Fruit fly (Drosophila melanogaster): Measurements from ENCODE around the gene CG4360.

CG4360 gene

DNA sequence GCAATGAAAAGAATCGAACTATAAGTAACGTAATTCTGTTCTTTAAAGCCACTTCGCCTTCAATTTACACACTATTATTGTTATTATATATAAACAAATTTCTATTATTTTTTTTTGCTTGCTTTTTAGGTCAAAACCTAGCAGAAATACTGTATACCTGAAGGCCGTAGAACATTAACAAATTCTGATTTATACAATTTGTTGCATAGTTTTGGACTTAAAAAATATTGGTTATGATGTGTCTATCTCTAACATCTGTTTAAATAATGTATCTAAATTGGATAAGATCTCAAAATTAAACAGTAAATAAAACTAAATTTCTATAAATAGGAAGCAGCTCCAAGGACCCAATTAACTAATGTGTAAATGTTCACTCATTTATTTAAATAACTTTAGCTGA is 22.0 kb downstream of the CG4360 start:
- TF ChIP-seq Dif (GFP tag; optimal IDR thresholded peaks at IDR 0.05; ENCODE audit: partially characterized antibody) = no peak
- no peak for TF ChIP-seq tai (GFP tag; optimal IDR thresholded peaks at IDR 0.05)
- no peak for TF ChIP-seq GATAd (GFP tag; optimal IDR thresholded peaks at IDR 0.05)
- no peak for TF ChIP-seq CrebA (GFP tag; optimal IDR thresholded peaks at IDR 0.05; ENCODE audit: borderline replicate concordance)
- TF ChIP-seq N (GFP tag; optimal IDR thresholded peaks at IDR 0.05) = peak; percentile 37
- no peak for TF ChIP-seq HLH106 (tag; optimal IDR thresholded peaks at IDR 0.05)
- peak; percentile 16 for TF ChIP-seq brk (GFP tag; optimal IDR thresholded peaks at IDR 0.05)
- no peak for TF ChIP-seq Mio (GFP tag; optimal IDR thresholded peaks at IDR 0.05)
- no peak for TF ChIP-seq Hr78 (GFP tag; optimal IDR thresholded peaks at IDR 0.05)
- no peak for TF ChIP-seq Vsx2 (GFP tag; optimal IDR thresholded peaks at IDR 0.05; ENCODE audit: partially characterized antibody)
- no peak for TF ChIP-seq sage (GFP tag; optimal IDR thresholded peaks at IDR 0.05)
- no peak for TF ChIP-seq Abd-B (GFP tag; optimal IDR thresholded peaks at IDR 0.05)
- TF ChIP-seq usp (GFP tag; optimal IDR thresholded peaks at IDR 0.05) = no peak
- no peak for TF ChIP-seq lola (GFP tag; optimal IDR thresholded peaks at IDR 0.05)
- no peak for TF ChIP-seq Hr83 (GFP tag; optimal IDR thresholded peaks at IDR 0.05; ENCODE audit: poor library complexity, severe bottlenecking)
- TF ChIP-seq rgr (GFP tag; optimal IDR thresholded peaks at IDR 0.05) = no peak
- no peak for TF ChIP-seq dmrt93B (GFP tag; optimal IDR thresholded peaks at IDR 0.05)
- TF ChIP-seq psq (GFP tag; optimal IDR thresholded peaks at IDR 0.05) = no peak
- no peak for TF ChIP-seq Jra (GFP tag; optimal IDR thresholded peaks at IDR 0.05)
- no peak for TF ChIP-seq ey (GFP tag; optimal IDR thresholded peaks at IDR 0.05)
- no peak for TF ChIP-seq Sp1 (GFP tag; optimal IDR thresholded peaks at IDR 0.05)
- TF ChIP-seq CG32264 (GFP tag; optimal IDR thresholded peaks at IDR 0.05) = no peak
- peak; percentile 59 for TF ChIP-seq Myc (optimal IDR thresholded peaks at IDR 0.05)
- TF ChIP-seq Hnf4 (GFP tag; optimal IDR thresholded peaks at IDR 0.05) = no peak

DNA sequence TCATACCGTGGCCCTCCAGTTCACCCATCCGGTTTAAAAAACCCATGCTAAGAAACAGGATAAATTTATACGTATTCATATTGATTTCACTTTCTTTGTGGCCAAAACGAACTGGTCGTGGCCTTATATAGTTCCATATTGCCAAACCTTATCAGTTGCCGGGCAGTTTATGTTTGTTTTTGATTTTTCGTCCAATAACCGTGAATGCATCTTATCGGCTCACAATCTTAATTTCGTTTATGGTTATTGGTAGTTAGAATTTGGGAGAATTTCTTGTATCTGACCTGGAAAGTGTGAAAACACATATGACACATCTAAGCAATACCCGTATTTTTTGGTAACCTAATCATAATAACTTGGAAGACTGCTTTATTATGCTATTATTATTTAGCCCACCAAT is 22.9 kb downstream of the CG4360 start, which contains the start of gene CG4367:
CG4367 (minus strand) TSS at position 101 of the 400 bp plus-strand sequence.
- TF ChIP-seq N (GFP tag; optimal IDR thresholded peaks at IDR 0.05) = no peak
- TF ChIP-seq sv (GFP tag; optimal IDR thresholded peaks at IDR 0.05) = no peak
- TF ChIP-seq Rel (GFP tag; optimal IDR thresholded peaks at IDR 0.05) = no peak
- no peak for TF ChIP-seq Rel (tag; optimal IDR thresholded peaks at IDR 0.05)
- TF ChIP-seq GATAd (GFP tag; optimal IDR thresholded peaks at IDR 0.05) = no peak
- no peak for TF ChIP-seq lola (GFP tag; optimal IDR thresholded peaks at IDR 0.05)
- no peak for TF ChIP-seq Hr83 (GFP tag; optimal IDR thresholded peaks at IDR 0.05; ENCODE audit: poor library complexity, severe bottlenecking)
- TF ChIP-seq Mio (GFP tag; optimal IDR thresholded peaks at IDR 0.05) = no peak
- TF ChIP-seq Hr78 (GFP tag; optimal IDR thresholded peaks at IDR 0.05) = no peak
- TF ChIP-seq Dfd (GFP tag; optimal IDR thresholded peaks at IDR 0.05) = no peak
- TF ChIP-seq HLH106 (tag; optimal IDR thresholded peaks at IDR 0.05) = no peak
- TF ChIP-seq CrebA (GFP tag; optimal IDR thresholded peaks at IDR 0.05; ENCODE audit: borderline replicate concordance) = no peak
- TF ChIP-seq ey (GFP tag; optimal IDR thresholded peaks at IDR 0.05) = no peak

DNA sequence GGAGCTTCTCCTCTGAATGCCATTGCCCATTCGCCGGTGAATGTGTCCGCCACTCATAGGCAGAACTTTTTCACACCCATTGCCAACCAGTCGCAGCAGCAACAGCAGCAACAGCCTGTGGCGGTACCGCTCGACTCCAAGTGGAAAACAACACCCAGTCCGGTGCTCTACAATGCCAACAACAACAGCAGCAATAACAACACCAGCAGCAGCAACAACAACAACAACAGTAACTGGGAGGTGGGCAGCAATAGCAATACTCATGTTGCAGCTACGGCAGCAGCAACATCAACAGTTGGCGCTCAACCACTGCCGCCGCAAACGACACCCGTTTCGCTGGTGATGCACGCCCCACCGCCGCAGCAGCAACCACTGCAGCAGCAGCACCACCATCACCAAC is 34.1 kb downstream of the CG4360 start:
- no peak for TF ChIP-seq HLH106 (tag; optimal IDR thresholded peaks at IDR 0.05)
- no peak for TF ChIP-seq CG32264 (GFP tag; optimal IDR thresholded peaks at IDR 0.05)
- TF ChIP-seq Dfd (GFP tag; optimal IDR thresholded peaks at IDR 0.05) = peak; percentile 52
- TF ChIP-seq N (GFP tag; optimal IDR thresholded peaks at IDR 0.05) = no peak
- no peak for TF ChIP-seq fru (GFP tag; optimal IDR thresholded peaks at IDR 0.05)

DNA sequence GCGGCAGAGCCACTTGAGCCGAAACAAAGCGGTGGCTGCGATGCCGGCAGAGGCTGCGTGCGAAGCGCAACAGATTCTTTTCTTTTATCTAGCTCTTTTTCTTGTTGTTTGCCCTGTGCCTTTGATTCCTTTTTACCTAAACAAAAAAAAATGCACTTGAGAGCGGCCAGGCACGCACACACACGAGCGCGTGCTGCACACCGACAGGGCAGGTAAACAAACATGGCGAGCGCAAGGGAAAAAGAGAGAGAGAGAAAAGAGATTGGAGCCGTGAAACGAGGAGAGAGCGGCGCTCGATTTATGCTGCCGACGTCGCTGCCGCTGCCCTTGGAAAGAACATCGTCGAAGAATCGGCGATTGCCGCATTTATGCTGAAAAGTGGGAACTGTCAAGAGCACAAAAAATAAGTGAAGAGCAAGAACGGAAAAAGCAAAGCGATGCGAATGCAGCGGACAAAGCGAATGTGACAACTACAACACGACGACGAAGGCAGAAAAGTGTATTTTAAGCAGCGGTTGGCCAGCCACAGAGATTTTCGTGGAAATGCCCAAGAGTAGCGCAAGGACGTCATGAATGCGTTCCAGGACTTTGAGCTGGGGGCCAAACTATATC is 34.8 kb downstream of the CG4360 start:
- TF ChIP-seq Vsx2 (GFP tag; optimal IDR thresholded peaks at IDR 0.05; ENCODE audit: partially characterized antibody) = peak; percentile 38
- TF ChIP-seq Dif (GFP tag; optimal IDR thresholded peaks at IDR 0.05; ENCODE audit: partially characterized antibody) = peak; percentile 51
- no peak for TF ChIP-seq Hr83 (GFP tag; optimal IDR thresholded peaks at IDR 0.05; ENCODE audit: poor library complexity, severe bottlenecking)
- no peak for TF ChIP-seq Abd-B (GFP tag; optimal IDR thresholded peaks at IDR 0.05)
- no peak for TF ChIP-seq br (GFP tag; optimal IDR thresholded peaks at IDR 0.05)
- peak in 1 of 2 experiments; percentile 76 for TF ChIP-seq dl (GFP tag; optimal IDR thresholded peaks at IDR 0.05; ENCODE audit: insufficient read depth in 1 of 2, partially characterized antibody in 2 of 2)
- peak; percentile 87 for TF ChIP-seq psq (GFP tag; optimal IDR thresholded peaks at IDR 0.05)
